Fruit fly (Drosophila melanogaster) whole organism, wandering third instar larva: ENCODE data around the gene CG1789.

Experiments used
- Abd-B ChIP-seq: fragments of >200 bp; optimal IDR thresholded peaks from 2 replicates; lab custom pipeline; 2017; ENCODE audit warnings: missing biosample characterization, missing genetic modification characterization
- CG32264 ChIP-seq: fragments of 200-800 bp; sonication (Bioruptor generic); optimal IDR thresholded peaks from 2 replicates; lab custom pipeline; 2016; ENCODE audit warnings: missing biosample characterization, missing genetic modification characterization
- CG9705 ChIP-seq: fragments of 200-800 bp; sonication (Bioruptor generic); optimal IDR thresholded peaks from 2 replicates; lab custom pipeline; 2018; ENCODE audit warnings: missing biosample characterization, mild to moderate bottlenecking, missing genetic modification characterization
- CrebA ChIP-seq: fragments of 200-800 bp; sonication (Bioruptor generic); optimal IDR thresholded peaks from 2 replicates; lab custom pipeline; 2016; ENCODE audit warnings: missing biosample characterization, mild to moderate bottlenecking, missing genetic modification characterization, borderline replicate concordance
- Dif ChIP-seq: fragments of 200-275, 200-300 bp; sonication (Bioruptor generic); optimal IDR thresholded peaks from 2 replicates; lab custom pipeline; 2018; ENCODE audit warnings: missing biosample characterization, missing genetic modification characterization; ENCODE audit not compliant: partially characterized antibody
- GATAd ChIP-seq: sonication (Bioruptor generic); optimal IDR thresholded peaks from 2 replicates; lab custom pipeline; 2016; ENCODE audit warnings: missing biosample characterization, missing genetic modification characterization
- HLH106 ChIP-seq: fragments of 200-800 bp; optimal IDR thresholded peaks from 3 replicates; lab custom pipeline; 2019; ENCODE audit warnings: missing biosample characterization, mild to moderate bottlenecking, missing genetic modification characterization, moderate library complexity
- Hnf4 ChIP-seq: fragments of 200-800 bp; sonication (Bioruptor generic); optimal IDR thresholded peaks from 2 replicates; lab custom pipeline; 2016; ENCODE audit warnings: missing biosample characterization, mild to moderate bottlenecking, missing genetic modification characterization
- Hr78 ChIP-seq: fragments of >200 bp; optimal IDR thresholded peaks from 2 replicates; lab custom pipeline; 2017; ENCODE audit warnings: missing biosample characterization, missing genetic modification characterization
- Jra ChIP-seq: sonication (Bioruptor generic); optimal IDR thresholded peaks from 2 replicates; lab custom pipeline; 2016; ENCODE audit warnings: missing biosample characterization, missing genetic modification characterization
- Mio ChIP-seq: sonication (Bioruptor generic); optimal IDR thresholded peaks from 2 replicates; lab custom pipeline; 2016; ENCODE audit warnings: missing biosample characterization, missing genetic modification characterization
- OdsH ChIP-seq: fragments of 200-800 bp; sonication (Bioruptor generic); optimal IDR thresholded peaks from 2 replicates; lab custom pipeline; 2016; ENCODE audit warnings: missing biosample characterization, mild to moderate bottlenecking, missing genetic modification characterization
- Sp1 ChIP-seq: fragments of 200-800 bp; sonication (Bioruptor generic); optimal IDR thresholded peaks from 3 replicates; lab custom pipeline; 2019; ENCODE audit warnings: missing biosample characterization, mild to moderate bottlenecking, missing genetic modification characterization, moderate library complexity
- Vsx2 ChIP-seq: fragments of 200-300, 225-300 bp; sonication (Bioruptor generic); optimal IDR thresholded peaks from 2 replicates; lab custom pipeline; 2018; ENCODE audit warnings: missing biosample characterization, missing genetic modification characterization; ENCODE audit not compliant: partially characterized antibody
- br ChIP-seq: fragments of 200-800 bp; sonication (Bioruptor generic); optimal IDR thresholded peaks from 2 replicates; lab custom pipeline; 2016; ENCODE audit warnings: missing biosample characterization, missing genetic modification characterization
- brk ChIP-seq: fragments of 200-800 bp; sonication (Bioruptor generic); optimal IDR thresholded peaks from 2 replicates; lab custom pipeline; 2016; ENCODE audit warnings: missing biosample characterization, mild to moderate bottlenecking, missing genetic modification characterization
- dl ChIP-seq, 2 experiments: fragments of 175-275, 200-275 bp in 1 of 2; fragments of 200-275 bp in 1 of 2; sonication (Bioruptor generic); optimal IDR thresholded peaks; lab custom pipeline; 2018; ENCODE audit warnings: mild to moderate bottlenecking in 2 of 2, missing biosample characterization in 2 of 2, missing genetic modification characterization in 2 of 2, moderate library complexity in 2 of 2; ENCODE audit not compliant: partially characterized antibody in 2 of 2, insufficient read depth in 1 of 2
- dmrt93B ChIP-seq: fragments of 200-800 bp; sonication (Bioruptor generic); optimal IDR thresholded peaks from 2 replicates; lab custom pipeline; 2018; ENCODE audit warnings: missing biosample characterization, mild to moderate bottlenecking, missing genetic modification characterization
- dsf ChIP-seq: sonication (Bioruptor generic); optimal IDR thresholded peaks from 2 replicates; lab custom pipeline; 2016; ENCODE audit warnings: missing biosample characterization, missing genetic modification characterization, borderline replicate concordance
- ey ChIP-seq: fragments of 200-800 bp; sonication (Bioruptor generic); optimal IDR thresholded peaks from 2 replicates; lab custom pipeline; 2016; ENCODE audit warnings: missing biosample characterization, missing genetic modification characterization
- fru ChIP-seq: fragments of 200-800 bp; sonication (Bioruptor generic); optimal IDR thresholded peaks from 3 replicates; lab custom pipeline; 2016; ENCODE audit warnings: missing biosample characterization, mild to moderate bottlenecking, missing genetic modification characterization
- h ChIP-seq: fragments of 200-800 bp; sonication (Bioruptor generic); optimal IDR thresholded peaks from 3 replicates; lab custom pipeline; 2016; ENCODE audit warnings: missing biosample characterization, mild to moderate bottlenecking, missing genetic modification characterization
- jim ChIP-seq: fragments of 175-275, 200-325 bp; sonication (Bioruptor generic); optimal IDR thresholded peaks from 2 replicates; lab custom pipeline; 2016; ENCODE audit warnings: missing biosample characterization, mild to moderate bottlenecking, missing genetic modification characterization
- lola ChIP-seq: fragments of >200 bp; optimal IDR thresholded peaks from 2 replicates; lab custom pipeline; 2017; ENCODE audit warnings: missing biosample characterization, missing genetic modification characterization
- psq ChIP-seq: fragments of 200-800 bp; sonication (Bioruptor generic); optimal IDR thresholded peaks from 3 replicates; lab custom pipeline; 2017; ENCODE audit warnings: missing biosample characterization, mild to moderate bottlenecking, missing genetic modification characterization, moderate library complexity
- rgr ChIP-seq: fragments of 200-800 bp; sonication (Bioruptor generic); optimal IDR thresholded peaks from 3 replicates; lab custom pipeline; 2016; ENCODE audit warnings: missing biosample characterization, mild to moderate bottlenecking, missing genetic modification characterization
- sage ChIP-seq: fragments of 200-800 bp; sonication (Bioruptor generic); optimal IDR thresholded peaks from 2 replicates; lab custom pipeline; 2016; ENCODE audit warnings: missing biosample characterization, mild to moderate bottlenecking, missing genetic modification characterization
- tai ChIP-seq: sonication (Bioruptor generic); optimal IDR thresholded peaks from 2 replicates; lab custom pipeline; 2016; ENCODE audit warnings: missing biosample characterization, missing genetic modification characterization
- woc ChIP-seq: sonication (Bioruptor generic); optimal IDR thresholded peaks from 2 replicates; lab custom pipeline; 2016; ENCODE audit warnings: missing biosample characterization, mild to moderate bottlenecking, missing genetic modification characterization

The CG1789 gene

dm6 chrX:8762260-8762659 lies 41.9 kb downstream of the CG1789 start (continued):
- no peak for TF ChIP-seq Dif (GFP tag; lab: Kevin White, UChicago)

dm6 chrX:8765270-8765669 lies 45.0 kb downstream of the CG1789 start:
- TF ChIP-seq br (GFP tag; lab: Kevin White, UChicago), result no peak
- no peak for TF ChIP-seq dmrt93B (GFP tag; lab: Kevin White, UChicago)
- TF ChIP-seq rgr (GFP tag; lab: Kevin White, UChicago), result no peak
- TF ChIP-seq Dif (GFP tag; lab: Kevin White, UChicago), result no peak
- TF ChIP-seq Hr78 (GFP tag; lab: Kevin White, UChicago), result no peak
- TF ChIP-seq Mio (GFP tag; lab: Kevin White, UChicago), result no peak
- TF ChIP-seq HLH106, result no peak
- no peak for TF ChIP-seq CrebA (GFP tag; lab: Kevin White, UChicago)
- no peak for TF ChIP-seq Abd-B (GFP tag; lab: Kevin White, UChicago)
- TF ChIP-seq Sp1 (GFP tag; lab: Kevin White, UChicago), result no peak
- TF ChIP-seq sage, result no peak
- no peak for TF ChIP-seq CG9705 (GFP tag; lab: Kevin White, UChicago)
- TF ChIP-seq Vsx2 (GFP tag; lab: Kevin White, UChicago), result no peak
- TF ChIP-seq Hnf4 (GFP tag; lab: Kevin White, UChicago), result no peak

dm6 chrX:8767304-8767703 lies 47.0 kb downstream of the CG1789 start:
- no peak for TF ChIP-seq Hr78 (GFP tag; lab: Kevin White, UChicago)
- no peak for TF ChIP-seq jim
- TF ChIP-seq tai (GFP tag; lab: Kevin White, UChicago), result no peak
- TF ChIP-seq Jra, result no peak
- no peak for TF ChIP-seq lola
- TF ChIP-seq CG32264 (GFP tag; lab: Kevin White, UChicago), result no peak
- TF ChIP-seq woc (GFP tag; lab: Kevin White, UChicago), result no peak
- TF ChIP-seq dmrt93B (GFP tag; lab: Kevin White, UChicago), result no peak
- TF ChIP-seq GATAd (GFP tag; lab: Kevin White, UChicago), result no peak
- no peak for TF ChIP-seq Sp1 (GFP tag; lab: Kevin White, UChicago)
- no peak for TF ChIP-seq dsf (GFP tag; lab: Kevin White, UChicago)
- TF ChIP-seq psq, result no peak
- TF ChIP-seq, all 38 proteins: peak for 0

- TF ChIP-seq brk (GFP tag; lab: Kevin White, UChicago) (no peak), fru (GFP tag; lab: Kevin White, UChicago) (no peak), dl (GFP tag; optimal IDR thresholded peaks at IDR 0.05; lab: Kevin White, UChicago; ENCODE audit: insufficient read depth in 1 of 2, partially characterized antibody in 2 of 2) (no peak), ey (GFP tag; lab: Kevin White, UChicago) (no peak), OdsH (GFP tag; lab: Kevin White, UChicago) (no peak), CG9705 (GFP tag; lab: Kevin White, UChicago) (no peak), CrebA (GFP tag; lab: Kevin White, UChicago) (no peak), dmrt93B (GFP tag; lab: Kevin White, UChicago) (no peak), h (no peak)
These were observed 48.8 kb downstream of the CG1789 start for dm6 chrX:8769157-8769556.

- TF ChIP-seq CrebA (GFP tag; lab: Kevin White, UChicago) (no peak), Dif (GFP tag; lab: Kevin White, UChicago) (no peak), tai (GFP tag; lab: Kevin White, UChicago) (no peak)
- TF ChIP-seq, all 38 proteins: peak for 0
These were observed 50.4 kb downstream of the CG1789 start for dm6 chrX:8770768-8771167.
